Worm (Caenorhabditis elegans): ENCODE data around the gene R08A2.7.

Gene R08A2.7

ce11 chrV:14746975-14747374, 23.9 kb downstream of the R08A2.7 start:
- TF ChIP-seq egrh-3 (GFP tag; IDR thresholded peaks at IDR 0.05): peak; percentile 70; the same call in 1 of the 2 replicates
- no peak for TF ChIP-seq egl-44 (GFP tag; IDR thresholded peaks at IDR 0.05)
- TF ChIP-seq zfh-2 (GFP tag; conservative IDR thresholded peaks at IDR 0.05): peak; percentile 79; the same call in 1 of the 2 replicates
- no peak for TF ChIP-seq ceh-58 (GFP tag; IDR thresholded peaks at IDR 0.05)

ce11 chrV:14748608-14749137, 25.6 kb downstream of the R08A2.7 start, which contains the start of the genes lipl-8 and Y50E8A.22:
TSS of gene lipl-8 (minus strand) at chrV:14748708.
TSS of gene Y50E8A.22 (minus strand) at chrV:14749087.
- no peak for TF ChIP-seq bed-1 (GFP tag; IDR thresholded peaks at IDR 0.05)

- TF ChIP-seq egrh-3 (GFP tag; IDR thresholded peaks at IDR 0.05): peak; percentile 17; the same call in 1 of the 2 replicates
Observed at ce11 chrV:14750357-14750756, 27.2 kb downstream of the R08A2.7 start, which contains the start of gene nspa-10. TSS of gene nspa-10 (minus strand) at chrV:14750457.

ce11 chrV:14762563-14762962, 39.4 kb downstream of the R08A2.7 start:
- TF ChIP-seq ztf-26 (tag; optimal IDR thresholded peaks at IDR 0.05): no peak
- no peak for TF ChIP-seq lin-35 (GFP tag; optimal IDR thresholded peaks at IDR 0.05)
- no peak for TF ChIP-seq zim-3 (tag; optimal IDR thresholded peaks at IDR 0.05)
- no peak for TF ChIP-seq Y95B8A.8 (GFP tag; IDR thresholded peaks at IDR 0.05)
- no peak for TF ChIP-seq Y79H2A.3 (GFP tag; conservative IDR thresholded peaks at IDR 0.05)
- TF ChIP-seq let-526 (GFP tag; IDR thresholded peaks at IDR 0.05): no peak
- no peak for TF ChIP-seq nfyb-1 (GFP tag; IDR thresholded peaks at IDR 0.05)
- TF ChIP-seq mel-28 (tag; optimal IDR thresholded peaks at IDR 0.05; ENCODE audit: borderline replicate concordance): no peak
- no peak for TF ChIP-seq athp-1 (tag; optimal IDR thresholded peaks at IDR 0.05)

ce11 chrV:14763582-14763981, 40.5 kb downstream of the R08A2.7 start:
- TF ChIP-seq Y53G8AR.9 (GFP tag; conservative IDR thresholded peaks at IDR 0.05) (no peak), sptf-2 (GFP tag; optimal IDR thresholded peaks at IDR 0.05) (no peak), pbrm-1 (GFP tag; IDR thresholded peaks at IDR 0.05) (no peak), madf-6 (GFP tag; IDR thresholded peaks at IDR 0.05) (no peak), athp-1 (tag; optimal IDR thresholded peaks at IDR 0.05) (no peak), F57C9.4 (tag; optimal IDR thresholded peaks at IDR 0.05) (no peak), F52B5.7 (tag; optimal IDR thresholded peaks at IDR 0.05) (no peak), gei-17 (GFP tag; optimal IDR thresholded peaks at IDR 0.05) (no peak), attf-6 (GFP tag; IDR thresholded peaks at IDR 0.05) (no peak), tlf-1 (GFP tag; optimal IDR thresholded peaks at IDR 0.05) (no peak), lin-54 (GFP tag; optimal IDR thresholded peaks at IDR 0.05) (no peak), hmg-1.2 (GFP tag; IDR thresholded peaks at IDR 0.05) (no peak), F22D6.2 (tag; optimal IDR thresholded peaks at IDR 0.05) (no peak), B0261.1 (tag; optimal IDR thresholded peaks at IDR 0.05) (no peak)

- no peak for TF ChIP-seq F57A8.1 (GFP tag; optimal IDR thresholded peaks at IDR 0.05)
- TF ChIP-seq B0261.1 (tag; optimal IDR thresholded peaks at IDR 0.05): no peak
- TF ChIP-seq unc-62 (GFP tag; optimal IDR thresholded peaks at IDR 0.05): peak; percentile 14
- no peak for TF ChIP-seq Y53F4B.3 (GFP tag; IDR thresholded peaks at IDR 0.05)
- peak; percentile 34 for TF ChIP-seq attf-5 (GFP tag; optimal IDR thresholded peaks at IDR 0.05)
- TF ChIP-seq cebp-1 (GFP tag; IDR thresholded peaks at IDR 0.05): peak; percentile 59; the same call in 1 of the 2 replicates
- peak; percentile 74 for TF ChIP-seq cebp-1 (tag; optimal IDR thresholded peaks at IDR 0.05)
- TF ChIP-seq F57C9.4 (tag; optimal IDR thresholded peaks at IDR 0.05): no peak
- TF ChIP-seq aptf-2 (GFP tag; conservative IDR thresholded peaks at IDR 0.05): no peak
- TF ChIP-seq C17E4.6 (GFP tag; IDR thresholded peaks at IDR 0.05): no peak
- TF ChIP-seq ztf-26 (tag; optimal IDR thresholded peaks at IDR 0.05): no peak
- no peak for TF ChIP-seq mel-28 (tag; optimal IDR thresholded peaks at IDR 0.05; ENCODE audit: borderline replicate concordance)
- TF ChIP-seq ets-4 (GFP tag; optimal IDR thresholded peaks at IDR 0.05): no peak
- no peak for TF ChIP-seq T07F8.4 (tag; optimal IDR thresholded peaks at IDR 0.05)
- TF ChIP-seq nhr-80 (tag; optimal IDR thresholded peaks at IDR 0.05): peak; percentile 28
- TF ChIP-seq zfh-2 (GFP tag; conservative IDR thresholded peaks at IDR 0.05): no peak
- no peak for TF ChIP-seq F10E7.11 (tag; optimal IDR thresholded peaks at IDR 0.05)
- TF ChIP-seq nhr-179 (tag; optimal IDR thresholded peaks at IDR 0.05): no peak
Observed at ce11 chrV:14773048-14773447, 49.9 kb downstream of the R08A2.7 start, which contains the start of gene haf-7. TSS of gene haf-7 (plus strand) at chrV:14773258.
